Worm (Caenorhabditis elegans): Measurements from ENCODE around the gene gpa-5.

DNA sequence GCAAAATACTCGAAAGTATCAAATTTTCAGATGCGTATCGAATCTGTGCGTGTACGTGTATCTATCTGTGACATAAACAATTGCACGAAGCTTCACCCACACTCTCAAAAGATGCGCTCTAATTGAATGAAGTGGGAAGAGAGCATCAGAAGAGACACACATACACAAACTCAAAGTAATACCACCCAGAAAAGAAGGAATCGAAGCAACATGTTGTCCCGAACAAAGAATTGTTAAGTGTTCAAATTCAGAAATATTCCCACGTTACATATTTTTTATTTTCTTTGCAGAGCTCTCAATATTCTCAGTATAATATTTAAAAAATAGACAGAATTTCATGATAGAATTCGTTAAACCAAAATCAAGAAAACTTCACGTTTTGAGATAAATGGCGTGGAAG, 16.1 kb upstream of the gpa-5 start:
- no peak for TF ChIP-seq sea-1 (GFP tag; conservative IDR thresholded peaks at IDR 0.05)
- TF ChIP-seq tbx-11 (GFP tag; IDR thresholded peaks at IDR 0.05), result no peak
- no peak for TF ChIP-seq ama-1 (optimal IDR thresholded peaks at IDR 0.05)
- TF ChIP-seq ceh-13 (GFP tag; optimal IDR thresholded peaks at IDR 0.05), result no peak
- no peak for TF ChIP-seq F13C5.2 (tag; optimal IDR thresholded peaks at IDR 0.05)
- no peak for TF ChIP-seq tbx-37 (GFP tag; conservative IDR thresholded peaks at IDR 0.05)
- no peak for TF ChIP-seq flt-1 (GFP tag; IDR thresholded peaks at IDR 0.05)
- TF ChIP-seq tra-4 (tag; optimal IDR thresholded peaks at IDR 0.05), result no peak
- TF ChIP-seq B0310.2 (tag; optimal IDR thresholded peaks at IDR 0.05), result no peak
- TF ChIP-seq hmg-4 (GFP tag; optimal IDR thresholded peaks at IDR 0.05), result no peak

Data from whole organism, early embryonic.